Worm (Caenorhabditis elegans): ENCODE measurements around the gene F01G10.4.

DNA sequence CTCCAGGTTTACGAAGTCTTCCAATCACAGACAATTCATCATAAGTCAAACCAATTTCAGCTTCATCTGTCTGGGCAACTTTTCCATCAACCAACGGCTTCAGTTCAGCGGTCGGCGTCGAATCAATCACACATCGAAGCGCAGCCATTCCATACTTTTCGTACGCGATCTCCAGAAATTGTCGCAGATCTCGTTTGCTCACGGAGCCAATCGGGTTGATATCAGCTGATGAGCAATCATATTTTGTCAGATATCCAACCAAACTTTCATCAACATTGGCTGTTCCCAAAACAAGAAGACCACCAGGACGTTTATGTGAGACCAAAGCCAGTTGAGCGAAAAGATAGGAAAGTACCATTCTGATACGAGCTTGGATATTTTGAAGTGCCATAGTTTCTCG lies 17.0 kb downstream of the F01G10.4 start:
- TF ChIP-seq scrt-1 (GFP tag; IDR thresholded peaks at IDR 0.05): no peak
- no peak for TF ChIP-seq ets-7 (tag; optimal IDR thresholded peaks at IDR 0.05)
- TF ChIP-seq ceh-36 (tag; optimal IDR thresholded peaks at IDR 0.05): no peak
- no peak for TF ChIP-seq pes-1 (GFP tag; IDR thresholded peaks at IDR 0.05)
- no peak for TF ChIP-seq hmbx-1 (tag; optimal IDR thresholded peaks at IDR 0.05)
- TF ChIP-seq ama-1 (optimal IDR thresholded peaks at IDR 0.05): no peak
- no peak for TF ChIP-seq F13C5.2 (tag; optimal IDR thresholded peaks at IDR 0.05)
- TF ChIP-seq tbx-11 (GFP tag; IDR thresholded peaks at IDR 0.05): no peak
- TF ChIP-seq B0310.2 (tag; optimal IDR thresholded peaks at IDR 0.05): no peak
- TF ChIP-seq hmg-4 (GFP tag; optimal IDR thresholded peaks at IDR 0.05): no peak
- TF ChIP-seq flt-1 (GFP tag; IDR thresholded peaks at IDR 0.05): no peak
- no peak for TF ChIP-seq hnd-1 (tag; optimal IDR thresholded peaks at IDR 0.05)
